Fruit fly (Drosophila melanogaster): Measurements from ENCODE around the gene santa-maria.

santa-maria gene

dm6 chr2L:7491902-7492301 is 40.9 kb upstream of the santa-maria start (continued):
- TF ChIP-seq CG12104 (GFP tag; optimal IDR thresholded peaks at IDR 0.05) (no peak), inv (GFP tag; IDR thresholded peaks at IDR 0.05; ENCODE audit: partially characterized antibody) (no peak), Antp (GFP tag; optimal IDR thresholded peaks at IDR 0.05) (no peak), Med (GFP tag) (peak; percentile 81), CG32772 (GFP tag; IDR thresholded peaks at IDR 0.05) (no peak), CG18619 (GFP tag; optimal IDR thresholded peaks at IDR 0.05) (no peak), dysf (GFP tag; IDR thresholded peaks at IDR 0.05) (peak; percentile 72), Kr (GFP tag; optimal IDR thresholded peaks at IDR 0.05) (no peak), Nf-YC (tag; optimal IDR thresholded peaks at IDR 0.05) (peak; percentile 38), grau (tag; optimal IDR thresholded peaks at IDR 0.05) (peak; percentile 57), CG11504 (tag; optimal IDR thresholded peaks at IDR 0.05) (peak; percentile 80), Bgb (GFP tag; IDR thresholded peaks at IDR 0.05; ENCODE audit: partially characterized antibody) (no peak), tll (GFP tag; optimal IDR thresholded peaks at IDR 0.05) (no peak), CG11695 (GFP tag; IDR thresholded peaks at IDR 0.05) (peak; percentile 63; the same call in 2 of the 3 replicates), gce (GFP tag; IDR thresholded peaks at IDR 0.05) (no peak), CG12769 (tag; optimal IDR thresholded peaks at IDR 0.05) (no peak), CG2116 (GFP tag; optimal IDR thresholded peaks at IDR 0.05) (no peak), Hr39 (optimal IDR thresholded peaks at IDR 0.05) (no peak), vvl (GFP tag; IDR thresholded peaks at IDR 0.05) (peak; percentile 69), Sin3A (optimal IDR thresholded peaks at IDR 0.05) (no peak), Dll (GFP tag; IDR thresholded peaks at IDR 0.05; ENCODE audit: partially characterized antibody) (no peak), CG17328 (GFP tag; IDR thresholded peaks at IDR 0.05) (peak; percentile 56), CG12155 (GFP tag; optimal IDR thresholded peaks at IDR 0.05) (peak; percentile 8), cwo (GFP tag; optimal IDR thresholded peaks at IDR 0.05) (peak; percentile 42), CG11398 (GFP tag; optimal IDR thresholded peaks at IDR 0.05) (no peak), sens-2 (GFP tag; IDR thresholded peaks at IDR 0.05) (no peak), CG7372 (GFP tag; IDR thresholded peaks at IDR 0.05) (0 out of 2 replicates have a peak, but pooled peaks have one; percentile 7), tap (tag; optimal IDR thresholded peaks at IDR 0.05) (peak; percentile 67), GATAe (GFP tag; conservative IDR thresholded peaks at IDR 0.05) (no peak), CG33557 (GFP tag; optimal IDR thresholded peaks at IDR 0.05) (no peak), chm (GFP tag; IDR thresholded peaks at IDR 0.05) (no peak), btn (GFP tag; optimal IDR thresholded peaks at IDR 0.05) (no peak), CG3281 (GFP tag; optimal IDR thresholded peaks at IDR 0.05) (peak; percentile 43), fu2 (GFP tag; optimal IDR thresholded peaks at IDR 0.05) (no peak), sr (GFP tag; IDR thresholded peaks at IDR 0.05) (no peak), CG6765 (GFP tag; optimal IDR thresholded peaks at IDR 0.05) (peak; percentile 18), CG10147 (GFP tag; optimal IDR thresholded peaks at IDR 0.05) (no peak), vnd (GFP tag; IDR thresholded peaks at IDR 0.05; ENCODE audit: partially characterized antibody) (no peak), dmrt11E (tag; optimal IDR thresholded peaks at IDR 0.05) (peak; percentile 30), E2f2 (GFP tag; IDR thresholded peaks at IDR 0.05) (peak; percentile 47; the same call in 1 of the 2 replicates), Atf3 (GFP tag; optimal IDR thresholded peaks at IDR 0.05) (no peak), H2.0 (GFP tag; IDR thresholded peaks at IDR 0.05) (peak; percentile 43), BtbVII (GFP tag; optimal IDR thresholded peaks at IDR 0.05) (peak; percentile 31), Pdp1 (GFP tag; optimal IDR thresholded peaks at IDR 0.05) (no peak), ems (GFP tag; optimal IDR thresholded peaks at IDR 0.05) (no peak), CG6854 (GFP tag; optimal IDR thresholded peaks at IDR 0.05) (no peak), CG7987 (GFP tag; optimal IDR thresholded peaks at IDR 0.05) (no peak), CG10565 (GFP tag; optimal IDR thresholded peaks at IDR 0.05) (no peak), ERR (GFP tag; optimal IDR thresholded peaks at IDR 0.05) (no peak), Mad (GFP tag; optimal IDR thresholded peaks at IDR 0.05) (no peak), CTCF (GFP tag; optimal IDR thresholded peaks at IDR 0.05) (no peak), Nf-YA (GFP tag; IDR thresholded peaks at IDR 0.05) (0 out of 2 replicates have a peak, but pooled peaks have one; percentile 37)
